Worm (Caenorhabditis elegans) whole organism, late embryonic: ENCODE measurements around the gene nhr-162.
A peak's percentile ranks its signal among the peaks of the same experiment; 100 is the strongest.

Experiments used
- F13H6.1 ChIP-seq: sonication (generic microtip); optimal IDR thresholded peaks from 2 replicates; lab custom pipeline; 2016; ENCODE audit warnings: missing genetic modification characterization, missing compliant biosample characterization
- K02D7.2 ChIP-seq: sonication (generic microtip); optimal IDR thresholded peaks from 2 replicates; lab custom pipeline; 2017; ENCODE audit warnings: mild to moderate bottlenecking, missing genetic modification characterization, missing compliant biosample characterization
- K09A11.1 ChIP-seq: sonication (generic microtip); optimal IDR thresholded peaks from 2 replicates; lab custom pipeline; 2017; ENCODE audit warnings: antibody characterized with exemption, mild to moderate bottlenecking, missing genetic modification characterization, missing compliant biosample characterization; ENCODE audit not compliant: insufficient read depth
- ahr-1 ChIP-seq: sonication (generic microtip); optimal IDR thresholded peaks from 2 replicates; lab custom pipeline; 2016; ENCODE audit warnings: missing genetic modification characterization, missing compliant biosample characterization
- ama-1 ChIP-seq: fragments of 150-350 bp; optimal IDR thresholded peaks from 2 replicates; lab custom pipeline; 2014
- ceh-14 ChIP-seq: sonication (generic microtip); optimal IDR thresholded peaks from 2 replicates; lab custom pipeline; 2016; ENCODE audit warnings: missing genotype, missing genetic modification characterization, missing compliant biosample characterization
- ceh-19 ChIP-seq: fragments of 200-800 bp; sonication (Bioruptor generic); optimal IDR thresholded peaks from 2 replicates; lab custom pipeline; 2018; ENCODE audit warnings: mild to moderate bottlenecking, missing genetic modification characterization, missing compliant biosample characterization
- ceh-30 ChIP-seq: fragments of 150-350 bp; optimal IDR thresholded peaks from 2 replicates; lab custom pipeline; 2014; ENCODE audit warnings: missing biosample characterization, missing genetic modification characterization
- ceh-34 ChIP-seq: sonication (generic microtip); optimal IDR thresholded peaks from 2 replicates; lab custom pipeline; 2016; ENCODE audit warnings: mild to moderate bottlenecking, missing genetic modification characterization, missing compliant biosample characterization
- ceh-45 ChIP-seq: fragments of 200-800 bp; sonication (Bioruptor generic); IDR thresholded peaks from 2 replicates; pipeline ENCODE4 v1.3.6; 2022; ENCODE audit warnings: missing genetic modification reagents, missing genetic modification characterization, missing compliant biosample characterization
- ceh-48 ChIP-seq: sonication (generic microtip); optimal IDR thresholded peaks from 2 replicates; lab custom pipeline; 2016; ENCODE audit warnings: missing genetic modification characterization, inconsistent platforms, missing compliant biosample characterization
- ceh-6 ChIP-seq: fragments of 200-800 bp; sonication (Bioruptor generic); optimal IDR thresholded peaks from 2 replicates; lab custom pipeline; 2018; ENCODE audit warnings: mild to moderate bottlenecking, missing genetic modification characterization, missing compliant biosample characterization
- ceh-9 ChIP-seq: sonication (generic microtip); optimal IDR thresholded peaks from 2 replicates; lab custom pipeline; 2016; ENCODE audit warnings: mild to moderate bottlenecking, missing genetic modification characterization, inconsistent platforms, missing compliant biosample characterization
- che-1 ChIP-seq: sonication (generic microtip); optimal IDR thresholded peaks from 2 replicates; lab custom pipeline; 2016; ENCODE audit warnings: mild to moderate bottlenecking, missing genetic modification characterization, missing compliant biosample characterization
- dve-1 ChIP-seq: sonication (generic microtip); optimal IDR thresholded peaks from 2 replicates; lab custom pipeline; 2017; ENCODE audit warnings: antibody characterized with exemption, mild to moderate bottlenecking, missing genetic modification characterization, missing compliant biosample characterization
- elt-2 ChIP-seq: sonication (generic microtip); optimal IDR thresholded peaks from 2 replicates; lab custom pipeline; 2016; ENCODE audit warnings: missing genetic modification reagents, missing genetic modification characterization, missing compliant biosample characterization
- elt-4 ChIP-seq: sonication (generic microtip); optimal IDR thresholded peaks from 2 replicates; lab custom pipeline; 2016; ENCODE audit warnings: missing genetic modification characterization, missing compliant biosample characterization
- ets-4 ChIP-seq: sonication (generic microtip); optimal IDR thresholded peaks from 2 replicates; lab custom pipeline; 2016; ENCODE audit warnings: missing genetic modification characterization, missing compliant biosample characterization
- eyg-1 ChIP-seq: sonication (generic microtip); optimal IDR thresholded peaks from 2 replicates; lab custom pipeline; 2016; ENCODE audit warnings: missing genotype, missing genetic modification characterization, missing compliant biosample characterization
- fax-1 ChIP-seq: sonication (generic microtip); optimal IDR thresholded peaks from 2 replicates; lab custom pipeline; 2016; ENCODE audit warnings: missing genotype, missing genetic modification characterization, missing compliant biosample characterization
- fkh-6 ChIP-seq: sonication (generic microtip); optimal IDR thresholded peaks from 2 replicates; lab custom pipeline; 2016; ENCODE audit warnings: missing genetic modification characterization, missing compliant biosample characterization
- gmeb-2 ChIP-seq: sonication (generic microtip); optimal IDR thresholded peaks from 2 replicates; lab custom pipeline; 2016; ENCODE audit warnings: missing genetic modification characterization, inconsistent platforms, missing compliant biosample characterization
- hlh-13 ChIP-seq: fragments of 200-800 bp; sonication (Bioruptor generic); optimal IDR thresholded peaks from 2 replicates; lab custom pipeline; 2018; ENCODE audit warnings: mild to moderate bottlenecking, missing genetic modification characterization, missing compliant biosample characterization
- hlh-6 ChIP-seq: sonication (generic microtip); optimal IDR thresholded peaks from 2 replicates; lab custom pipeline; 2016; ENCODE audit warnings: missing genotype, missing genetic modification characterization, missing compliant biosample characterization
- hlh-8 ChIP-seq: sonication (generic microtip); optimal IDR thresholded peaks from 2 replicates; lab custom pipeline; 2016; ENCODE audit warnings: missing genotype, missing genetic modification characterization, missing compliant biosample characterization
- lin-11 ChIP-seq: fragments of 200-800 bp; sonication (Bioruptor generic); optimal IDR thresholded peaks from 2 replicates; lab custom pipeline; 2018; ENCODE audit warnings: mild to moderate bottlenecking, missing genetic modification characterization, missing compliant biosample characterization
- madf-2 ChIP-seq: sonication (generic microtip); optimal IDR thresholded peaks from 2 replicates; lab custom pipeline; 2017; ENCODE audit warnings: missing genetic modification characterization, missing compliant biosample characterization
- nfya-1 ChIP-seq: sonication (generic microtip); optimal IDR thresholded peaks from 2 replicates; lab custom pipeline; 2017; ENCODE audit warnings: missing genetic modification characterization, mild to moderate bottlenecking, missing compliant biosample characterization, antibody characterized with exemption, moderate library complexity
- nhr-11 ChIP-seq: fragments of 150-350 bp; optimal IDR thresholded peaks from 2 replicates; lab custom pipeline; 2014; ENCODE audit warnings: missing biosample characterization, missing genetic modification characterization
- nhr-232 ChIP-seq: sonication (generic microtip); optimal IDR thresholded peaks from 2 replicates; lab custom pipeline; 2016; ENCODE audit warnings: missing genetic modification characterization, missing compliant biosample characterization
- npax-4 ChIP-seq: sonication (generic microtip); optimal IDR thresholded peaks from 2 replicates; lab custom pipeline; 2016; ENCODE audit warnings: missing genetic modification characterization, missing compliant biosample characterization
- pax-1 ChIP-seq: fragments of 150-350 bp; optimal IDR thresholded peaks from 2 replicates; lab custom pipeline; 2014; ENCODE audit warnings: missing biosample characterization, missing genetic modification characterization
- pha-2 ChIP-seq: sonication (generic microtip); optimal IDR thresholded peaks from 2 replicates; lab custom pipeline; 2017; ENCODE audit warnings: mild to moderate bottlenecking, missing genetic modification characterization, missing compliant biosample characterization
- pqm-1 ChIP-seq: sonication (generic microtip); optimal IDR thresholded peaks from 2 replicates; lab custom pipeline; 2016; ENCODE audit warnings: missing genetic modification characterization, missing compliant biosample characterization
- pros-1 ChIP-seq: fragments of 150-350 bp; optimal IDR thresholded peaks from 2 replicates; lab custom pipeline; 2014; ENCODE audit warnings: missing biosample characterization, missing genetic modification reagents, missing genetic modification characterization
- ref-2 ChIP-seq: sonication (generic microtip); optimal IDR thresholded peaks from 2 replicates; lab custom pipeline; 2016; ENCODE audit warnings: missing genetic modification characterization, missing compliant biosample characterization
- rnt-1 ChIP-seq: sonication (generic microtip); optimal IDR thresholded peaks from 2 replicates; lab custom pipeline; 2016; ENCODE audit warnings: missing genetic modification characterization, missing compliant biosample characterization
- sdc-2 ChIP-seq: sonication (generic microtip); optimal IDR thresholded peaks from 2 replicates; lab custom pipeline; 2016; ENCODE audit warnings: missing genotype, missing genetic modification characterization, missing compliant biosample characterization
- syd-9 ChIP-seq: sonication (generic microtip); optimal IDR thresholded peaks from 2 replicates; lab custom pipeline; 2016; ENCODE audit warnings: mild to moderate bottlenecking, missing genetic modification characterization, moderate library complexity, missing compliant biosample characterization
- unc-42 ChIP-seq: sonication (generic microtip); optimal IDR thresholded peaks from 2 replicates; lab custom pipeline; 2016; ENCODE audit warnings: missing genotype, missing genetic modification characterization, missing compliant biosample characterization
- unc-55 ChIP-seq: sonication (generic microtip); optimal IDR thresholded peaks from 2 replicates; lab custom pipeline; 2017; ENCODE audit warnings: missing biosample characterization, missing genetic modification reagents, missing genetic modification characterization
- unc-86 ChIP-seq: sonication (generic microtip); optimal IDR thresholded peaks from 2 replicates; lab custom pipeline; 2016; ENCODE audit warnings: missing genetic modification characterization, missing compliant biosample characterization
- zip-5 ChIP-seq: sonication (generic microtip); optimal IDR thresholded peaks from 2 replicates; lab custom pipeline; 2016; ENCODE audit warnings: missing genetic modification characterization, missing compliant biosample characterization
- ztf-16 ChIP-seq: sonication (generic microtip); optimal IDR thresholded peaks from 2 replicates; lab custom pipeline; 2017; ENCODE audit warnings: missing genetic modification characterization, missing compliant biosample characterization

Gene nhr-162

DNA sequence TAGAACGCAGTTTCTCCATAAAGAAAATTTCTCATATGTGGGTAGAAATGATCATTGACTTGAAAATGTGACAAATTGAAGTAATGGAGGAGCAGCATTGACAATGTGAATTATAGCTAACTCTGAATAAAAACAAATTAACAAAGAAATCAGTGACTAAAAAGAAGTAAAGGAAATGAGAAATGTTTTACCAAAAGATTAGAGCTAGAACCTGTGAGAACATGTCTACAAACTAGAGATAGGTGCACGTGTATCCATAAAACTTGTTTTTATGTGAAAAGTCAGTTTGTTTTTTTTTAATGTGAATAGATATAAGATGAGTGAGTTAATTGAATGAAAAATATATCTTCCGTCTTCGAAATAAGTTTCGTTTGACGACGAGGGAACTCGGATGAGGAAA is 12.7 kb downstream of the nhr-162 start, which contains the start of gene sre-12:
Gene sre-12, minus strand, starts transcription at position 101 of the 400 bp plus-strand sequence.
- TF ChIP-seq gmeb-2 (tag; lab: Kevin White, UChicago) (no peak), che-1 (tag; lab: Kevin White, UChicago) (no peak), ets-4 (tag; lab: Kevin White, UChicago) (no peak), ceh-14 (no peak), elt-2 (tag; lab: Kevin White, UChicago) (no peak), madf-2 (no peak), elt-4 (tag; lab: Kevin White, UChicago) (no peak), ceh-48 (no peak), ztf-16 (tag; lab: Kevin White, UChicago) (no peak), ceh-19 (GFP tag; lab: Kevin White, UChicago) (no peak), ceh-6 (no peak), ceh-34 (tag; lab: Kevin White, UChicago) (no peak), zip-5 (no peak), ceh-30 (tag; lab: Kevin White, UChicago) (no peak), fkh-6 (tag; lab: Kevin White, UChicago) (no peak), syd-9 (no peak), nhr-11 (tag; lab: Kevin White, UChicago) (no peak), nhr-232 (no peak), F13H6.1 (tag; lab: Kevin White, UChicago) (no peak), ceh-45 (GFP tag; lab: Robert Waterston, UW) (no peak)

DNA sequence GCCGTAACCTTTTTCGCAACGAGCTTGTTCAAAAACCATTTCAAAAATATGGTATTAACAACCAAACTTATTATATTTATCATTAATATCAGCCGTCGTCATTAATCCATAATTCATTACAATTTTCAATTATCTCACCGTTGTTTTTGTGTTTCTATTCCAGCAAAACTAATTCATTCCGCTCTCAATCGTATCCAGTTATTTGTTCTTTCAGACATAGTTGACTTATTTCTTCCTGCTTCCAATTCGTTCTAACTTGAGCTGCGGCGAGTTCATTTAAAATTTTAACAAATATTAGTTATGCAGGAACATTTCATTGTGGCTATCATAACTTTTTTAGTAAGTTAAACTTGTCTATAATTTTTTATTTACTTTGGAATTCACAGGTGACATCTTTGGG is 15.6 kb downstream of the nhr-162 start, which contains the start of gene srx-16:
Gene srx-16, plus strand, starts transcription at position 301 of the 400 bp plus-strand sequence.
- no peak for TF ChIP-seq K02D7.2
- TF ChIP-seq F13H6.1 (tag; lab: Kevin White, UChicago), result no peak
- TF ChIP-seq pax-1 (tag; lab: Kevin White, UChicago), result no peak
- TF ChIP-seq rnt-1, result no peak
- no peak for TF ChIP-seq pqm-1 (tag; lab: Kevin White, UChicago)
- TF ChIP-seq dve-1 (tag; lab: Kevin White, UChicago), result no peak
- TF ChIP-seq sdc-2, result no peak
- TF ChIP-seq K09A11.1 (tag; lab: Kevin White, UChicago), result no peak
- no peak for TF ChIP-seq hlh-8 (tag; lab: Kevin White, UChicago)
- no peak for TF ChIP-seq ceh-45 (GFP tag; lab: Robert Waterston, UW)

DNA sequence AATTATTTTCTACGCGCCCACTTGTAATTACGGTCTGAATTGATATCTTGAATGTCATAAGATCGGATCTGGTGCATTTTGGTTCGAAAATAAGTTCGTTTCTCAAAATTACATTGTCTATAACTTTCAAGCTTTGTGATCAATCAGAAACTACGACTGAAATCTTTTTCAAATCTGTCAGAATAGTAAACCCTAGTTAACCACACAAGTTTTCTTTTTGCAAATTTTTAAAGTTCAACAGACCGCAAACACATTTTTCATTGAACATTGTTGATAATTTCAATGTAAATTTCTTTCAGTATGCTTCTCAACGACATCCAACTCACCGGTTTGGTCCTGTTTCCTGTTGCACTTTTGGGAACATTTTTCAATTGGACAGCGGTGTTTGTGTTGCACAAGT is 20.1 kb downstream of the nhr-162 start, which contains the start of gene srx-59:
Gene srx-59, plus strand, starts transcription at position 301 of the 400 bp plus-strand sequence.
- TF ChIP-seq nhr-232 (no peak), K09A11.1 (tag; lab: Kevin White, UChicago) (no peak), zip-5 (no peak), ref-2 (tag; lab: Kevin White, UChicago) (no peak), ceh-14 (no peak), rnt-1 (no peak), F13H6.1 (tag; lab: Kevin White, UChicago) (no peak), nhr-11 (tag; lab: Kevin White, UChicago) (no peak), che-1 (tag; lab: Kevin White, UChicago) (no peak), gmeb-2 (tag; lab: Kevin White, UChicago) (no peak), hlh-13 (no peak), dve-1 (tag; lab: Kevin White, UChicago) (no peak), npax-4 (no peak), fax-1 (tag; lab: Kevin White, UChicago) (no peak), eyg-1 (tag; lab: Kevin White, UChicago) (no peak), ceh-9 (tag; lab: Kevin White, UChicago) (no peak), syd-9 (no peak), ama-1 (no peak), unc-42 (tag; lab: Kevin White, UChicago) (no peak)

DNA sequence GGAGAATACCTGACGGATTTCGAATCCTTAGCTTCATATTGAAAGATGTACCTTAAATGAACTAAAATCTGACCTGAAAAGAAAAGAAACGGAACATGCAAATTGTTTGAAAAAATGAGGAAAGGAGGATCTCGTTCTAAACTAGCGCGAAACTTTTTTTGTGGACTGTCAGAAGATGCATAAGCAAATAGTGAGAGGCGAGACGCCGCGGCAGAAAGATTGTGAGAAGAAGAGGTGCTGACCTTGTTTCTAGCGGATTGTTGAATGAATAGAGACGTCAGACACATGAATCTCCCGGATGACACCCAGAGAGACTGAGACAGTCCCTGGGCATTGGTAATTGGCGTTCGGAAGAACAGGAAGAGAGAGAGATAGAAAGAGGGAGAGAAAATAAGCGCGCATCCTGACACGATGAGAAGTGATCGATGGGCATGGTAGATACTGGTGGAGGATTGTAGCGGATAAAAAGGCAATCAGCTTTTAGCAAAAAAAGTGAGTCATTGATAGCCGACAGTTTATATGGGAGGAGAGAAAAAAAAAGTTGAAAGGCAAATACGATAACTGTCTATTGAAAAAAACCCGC is 21.6 kb downstream of the nhr-162 start, which contains the start of gene ptr-15:
Gene ptr-15, minus strand, starts transcription at position 51 of the 583 bp plus-strand sequence.
- TF ChIP-seq madf-2 (no peak), ceh-6 (no peak), ahr-1 (tag; lab: Kevin White, UChicago) (no peak), unc-55 (GFP tag; lab: Kevin White, UChicago) (peak; percentile 30), hlh-6 (tag; lab: Kevin White, UChicago) (no peak), nfya-1 (tag; lab: Kevin White, UChicago) (peak; percentile 11), pros-1 (tag; lab: Kevin White, UChicago) (peak; percentile 57), pha-2 (tag; lab: Kevin White, UChicago) (no peak), elt-2 (tag; lab: Kevin White, UChicago) (no peak), ref-2 (tag; lab: Kevin White, UChicago) (no peak), lin-11 (tag; lab: Kevin White, UChicago) (no peak), F13H6.1 (tag; lab: Kevin White, UChicago) (no peak), unc-86 (tag; lab: Kevin White, UChicago) (no peak)
